Worm (Caenorhabditis elegans): ENCODE measurements around the gene glb-25.

glb-25 gene

DNA sequence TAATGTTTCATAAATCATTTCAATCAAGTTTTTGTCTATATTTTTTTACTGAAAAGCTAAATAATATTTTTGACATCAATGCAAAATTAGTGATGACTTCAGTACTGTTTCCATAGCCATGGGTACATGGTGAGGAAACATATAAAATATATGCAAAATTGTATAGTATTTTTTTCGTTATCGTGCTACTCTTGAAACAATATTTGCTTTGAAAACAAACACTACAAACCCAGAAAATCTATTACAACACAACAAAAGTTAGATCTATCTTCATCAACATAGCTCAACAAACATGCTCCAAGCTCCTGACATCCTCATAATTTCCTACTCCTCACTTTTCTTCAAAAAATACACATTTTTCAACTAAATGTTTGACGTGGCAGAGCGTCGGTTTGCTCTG, 29.5 kb upstream of the glb-25 start, which contains the start of gene srp-3:
srp-3 (plus strand) TSS at position 301 of the 400 bp plus-strand sequence.
- TF ChIP-seq madf-5 (GFP tag; IDR thresholded peaks at IDR 0.05) (no peak), aha-1 (tag) (peak; percentile 13), php-3 (GFP tag; IDR thresholded peaks at IDR 0.05) (no peak)

DNA sequence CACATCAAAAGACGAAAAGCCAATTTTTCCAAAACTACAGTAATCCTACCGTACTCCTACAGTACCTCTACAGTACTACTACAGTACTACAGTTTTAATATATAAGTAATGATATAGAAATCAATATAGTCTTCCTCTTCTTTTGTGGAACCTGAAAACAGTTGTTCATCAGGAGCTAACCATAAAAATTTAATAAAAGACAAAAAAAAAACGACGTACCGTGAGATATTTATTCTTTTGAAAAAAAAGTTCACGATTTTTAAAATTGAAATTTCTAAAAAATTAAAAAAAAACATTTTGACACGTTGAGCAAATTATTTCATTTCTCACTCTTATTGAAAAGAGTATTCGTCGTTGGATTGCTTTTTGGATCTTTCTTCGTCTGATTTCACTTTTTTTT, 27.0 kb upstream of the glb-25 start, which contains the start of gene Y32G9A.3:
Y32G9A.3 (plus strand) TSS at position 301 of the 400 bp plus-strand sequence.
- TF ChIP-seq F37D6.2 (tag; optimal IDR thresholded peaks at IDR 0.05) = no peak
- TF ChIP-seq hif-1 (tag; optimal IDR thresholded peaks at IDR 0.05) = no peak
- TF ChIP-seq zfp-2 (tag; optimal IDR thresholded peaks at IDR 0.05) = no peak
- TF ChIP-seq daf-12 (tag; optimal IDR thresholded peaks at IDR 0.05) = no peak
- TF ChIP-seq zfp-3 (GFP tag; conservative IDR thresholded peaks at IDR 0.05) = no peak
- no peak for TF ChIP-seq lin-39 (tag; optimal IDR thresholded peaks at IDR 0.05)
- no peak for TF ChIP-seq spr-1 (tag; optimal IDR thresholded peaks at IDR 0.05)
- TF ChIP-seq ceh-32 (tag; optimal IDR thresholded peaks at IDR 0.05; ENCODE audit: poor library complexity) = no peak
- TF ChIP-seq D1046.2 (GFP tag; IDR thresholded peaks at IDR 0.05) = no peak
- TF ChIP-seq daf-8 (GFP tag; IDR thresholded peaks at IDR 0.05) = no peak
- no peak for TF ChIP-seq tag-97 (GFP tag; IDR thresholded peaks at IDR 0.05)
- TF ChIP-seq snpc-4 (tag; optimal IDR thresholded peaks at IDR 0.05) = no peak
- TF ChIP-seq nhr-77 (tag; optimal IDR thresholded peaks at IDR 0.05) = no peak
- TF ChIP-seq aly-2 (tag; optimal IDR thresholded peaks at IDR 0.05) = no peak
- no peak for TF ChIP-seq gei-8 (GFP tag; optimal IDR thresholded peaks at IDR 0.05)
- TF ChIP-seq nhr-11 (tag; optimal IDR thresholded peaks at IDR 0.05) = no peak
- no peak for TF ChIP-seq hlh-11 (tag; optimal IDR thresholded peaks at IDR 0.05)

DNA sequence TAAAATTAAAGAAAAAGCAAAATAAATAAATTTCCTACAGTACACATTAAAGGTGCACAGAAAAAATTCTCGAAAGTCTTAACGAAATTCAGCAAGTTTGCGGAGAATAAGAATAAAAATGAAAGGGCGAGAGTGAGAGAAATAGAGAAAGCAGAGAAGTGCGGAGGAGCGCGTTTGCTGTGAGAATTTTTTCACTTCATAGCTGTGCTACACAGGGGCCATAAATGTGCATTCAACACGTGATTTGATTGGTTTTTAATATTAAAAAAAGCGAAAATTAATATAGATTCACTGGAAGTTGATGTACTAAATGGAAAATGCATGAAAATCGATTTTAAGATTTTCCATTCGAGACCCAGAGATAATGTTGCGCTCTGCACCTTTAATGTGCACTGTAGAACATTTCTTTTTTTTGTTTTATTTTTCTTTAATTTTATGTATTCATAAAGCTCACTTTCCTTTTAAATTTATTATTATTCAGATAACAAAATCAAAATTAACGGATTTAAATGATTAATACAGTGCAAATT, 20.0 kb upstream of the glb-25 start, which contains the start of gene Y32G9A.2:
Y32G9A.2 (plus strand) TSS at position 480 of the 530 bp plus-strand sequence.
- TF ChIP-seq madf-5 (GFP tag; IDR thresholded peaks at IDR 0.05) (no peak), aha-1 (tag) (peak; percentile 89), F44E2.7 (GFP tag; IDR thresholded peaks at IDR 0.05) (no peak), sdz-12 (GFP tag; optimal IDR thresholded peaks at IDR 0.05) (no peak), ceh-20 (GFP tag; IDR thresholded peaks at IDR 0.05) (no peak), nhr-28 (tag; optimal IDR thresholded peaks at IDR 0.05) (peak; percentile 52), daf-12 (tag; optimal IDR thresholded peaks at IDR 0.05) (no peak), nhr-41 (GFP tag; IDR thresholded peaks at IDR 0.05) (no peak), F49E8.2 (tag; optimal IDR thresholded peaks at IDR 0.05; ENCODE audit: borderline replicate concordance) (peak; percentile 42), ceh-44 (GFP tag; IDR thresholded peaks at IDR 0.05) (no peak), spr-3 (GFP tag; optimal IDR thresholded peaks at IDR 0.05) (no peak), dpl-1 (GFP tag; optimal IDR thresholded peaks at IDR 0.05) (peak; percentile 34), skn-1 (tag; optimal IDR thresholded peaks at IDR 0.05) (no peak), ceh-28 (tag; optimal IDR thresholded peaks at IDR 0.05) (no peak), Y105C5A.15 (GFP tag; IDR thresholded peaks at IDR 0.05) (no peak), hlh-30 (tag; optimal IDR thresholded peaks at IDR 0.05; ENCODE audit: insufficient read depth) (peak; percentile 15), mdl-1 (tag; optimal IDR thresholded peaks at IDR 0.05) (no peak), lin-15B (tag; optimal IDR thresholded peaks at IDR 0.05) (no peak), daf-8 (GFP tag; IDR thresholded peaks at IDR 0.05) (no peak), ceh-62 (tag; optimal IDR thresholded peaks at IDR 0.05) (no peak), lin-38 (GFP tag; IDR thresholded peaks at IDR 0.05) (peak; percentile 94)

DNA sequence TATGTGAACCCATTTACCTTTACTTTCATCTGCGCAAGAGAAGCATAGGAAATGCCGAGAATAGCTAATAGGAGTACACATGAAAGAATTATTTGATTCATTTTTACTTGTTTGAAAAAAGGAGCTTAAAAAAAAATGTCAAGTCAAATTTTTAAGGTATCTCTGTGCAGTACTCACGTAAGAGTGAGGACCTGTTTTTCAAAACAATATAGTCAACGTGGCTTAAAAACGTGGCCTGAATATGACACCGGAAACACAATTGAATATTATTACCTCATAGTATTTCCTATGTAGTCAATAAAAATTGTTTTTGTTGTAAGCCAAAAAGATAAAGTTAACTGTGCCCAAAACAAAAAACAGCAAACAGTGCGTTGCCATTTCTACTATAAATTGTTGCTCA, 18.0 kb upstream of the glb-25 start, which contains the start of gene Y32G9A.12:
Y32G9A.12 (minus strand) TSS at position 101 of the 400 bp plus-strand sequence.
- no peak for TF ChIP-seq ceh-62 (tag; optimal IDR thresholded peaks at IDR 0.05)
- TF ChIP-seq duxl-1 (tag; optimal IDR thresholded peaks at IDR 0.05; ENCODE audit: poor library complexity) = no peak
- no peak for TF ChIP-seq mep-1 (tag; optimal IDR thresholded peaks at IDR 0.05)
- no peak for TF ChIP-seq lir-3 (tag; optimal IDR thresholded peaks at IDR 0.05)
- no peak for TF ChIP-seq T20F7.1 (GFP tag; optimal IDR thresholded peaks at IDR 0.05)
- TF ChIP-seq aha-1 (tag) = no peak
- no peak for TF ChIP-seq lin-1 (GFP tag; IDR thresholded peaks at IDR 0.05)
- no peak for TF ChIP-seq daf-12 (tag; optimal IDR thresholded peaks at IDR 0.05)
- TF ChIP-seq Y5F2A.4 (GFP tag; optimal IDR thresholded peaks at IDR 0.05) = no peak
- TF ChIP-seq lin-29 (GFP tag; IDR thresholded peaks at IDR 0.05) = no peak
- TF ChIP-seq nhr-102 (tag; optimal IDR thresholded peaks at IDR 0.05) = no peak
- TF ChIP-seq rbr-2 (tag; optimal IDR thresholded peaks at IDR 0.05) = no peak
- TF ChIP-seq ces-1 (GFP tag; optimal IDR thresholded peaks at IDR 0.05) = no peak
- no peak for TF ChIP-seq hlh-30 (tag; optimal IDR thresholded peaks at IDR 0.05; ENCODE audit: insufficient read depth)
- no peak for TF ChIP-seq mdl-1 (tag; optimal IDR thresholded peaks at IDR 0.05)
